Fruit fly (Drosophila melanogaster) whole organism, embryonic: ENCODE results near the gene Trf4-2.

Source experiments
- Ada2b ChIP-seq: fragments of 200-800 bp; sonication (Bioruptor generic); IDR thresholded peaks from 2 replicates; pipeline ENCODE4 v1.3.6; 2022; ENCODE audit warnings: missing biosample characterization, missing genetic modification characterization
- Adf1 ChIP-seq: fragments of 200-800 bp; sonication (Bioruptor generic); IDR thresholded peaks from 2 replicates; pipeline ENCODE4 v1.3.6; 2022; ENCODE audit warnings: missing biosample characterization, missing genetic modification characterization
- Awh ChIP-seq: fragments of 200-800 bp; sonication (Bioruptor generic); IDR thresholded peaks from 2 replicates; pipeline ENCODE4, ENCODE4 v1.3.6; 2022; ENCODE audit warnings: missing biosample characterization, missing genetic modification characterization
- B-H2 ChIP-seq: fragments of 200-800 bp; sonication (Bioruptor generic); optimal IDR thresholded peaks from 2 replicates; lab custom pipeline; 2018; ENCODE audit warnings: missing biosample characterization, mild to moderate bottlenecking, missing genetic modification characterization
- CG10979 ChIP-seq: fragments of 200-800 bp; sonication (Bioruptor generic); optimal IDR thresholded peaks from 2 replicates; lab custom pipeline; 2018; ENCODE audit warnings: missing biosample characterization, mild to moderate bottlenecking, missing genetic modification characterization, moderate library complexity
- CG12071 ChIP-seq: fragments of 200-800 bp; sonication (Bioruptor generic); optimal IDR thresholded peaks from 3 replicates; lab custom pipeline; 2018; ENCODE audit warnings: missing biosample characterization, mild to moderate bottlenecking, missing genetic modification characterization
- CG12659 ChIP-seq: fragments of 200-800 bp; sonication (Bioruptor generic); optimal IDR thresholded peaks from 3 replicates; lab custom pipeline; 2017; ENCODE audit warnings: mild to moderate bottlenecking, missing biosample characterization, missing genetic modification reagents, missing genetic modification characterization
- CG12942 ChIP-seq: fragments of 200-800 bp; sonication (Bioruptor generic); optimal IDR thresholded peaks from 3 replicates; lab custom pipeline; 2016; ENCODE audit warnings: missing biosample characterization, missing genetic modification characterization
- CG13424 ChIP-seq: fragments of 200-800 bp; sonication (Bioruptor generic); optimal IDR thresholded peaks from 2 replicates; lab custom pipeline; 2019; ENCODE audit warnings: missing biosample characterization, mild to moderate bottlenecking, missing genetic modification characterization, moderate library complexity
- CG13775 ChIP-seq: fragments of 200-800 bp; sonication (Bioruptor generic); optimal IDR thresholded peaks from 3 replicates; lab custom pipeline; 2017; ENCODE audit warnings: missing biosample characterization, mild to moderate bottlenecking, missing genetic modification characterization
- CG13894 ChIP-seq: fragments of 200-800 bp; sonication (Bioruptor generic); optimal IDR thresholded peaks from 3 replicates; lab custom pipeline; 2018; ENCODE audit warnings: missing biosample characterization, mild to moderate bottlenecking, missing genetic modification characterization, moderate library complexity
- CG15011 ChIP-seq: fragments of 200-800 bp; sonication (Bioruptor generic); optimal IDR thresholded peaks from 3 replicates; lab custom pipeline; 2018; ENCODE audit warnings: missing biosample characterization, mild to moderate bottlenecking, missing genetic modification characterization
- CG1602 ChIP-seq: fragments of 200-800 bp; sonication (Bioruptor generic); optimal IDR thresholded peaks from 3 replicates; lab custom pipeline; 2016; ENCODE audit warnings: missing biosample characterization, missing genetic modification characterization
- CG1647 ChIP-seq: fragments of 200-800 bp; sonication (Bioruptor generic); optimal IDR thresholded peaks from 3 replicates; lab custom pipeline; 2016; ENCODE audit warnings: missing biosample characterization, missing genetic modification characterization
- CG17186 ChIP-seq: fragments of 200-800 bp; sonication (Bioruptor generic); optimal IDR thresholded peaks from 3 replicates; lab custom pipeline; 2017; ENCODE audit warnings: missing biosample characterization, missing genetic modification reagents, missing genetic modification characterization
- CG17328 ChIP-seq: fragments of 200-800 bp; sonication (Bioruptor generic); IDR thresholded peaks from 2 replicates; pipeline ENCODE4 v1.3.6; 2022; ENCODE audit warnings: missing biosample characterization, missing genetic modification characterization
- CG17359 ChIP-seq: fragments of 200-800 bp; sonication (Bioruptor generic); optimal IDR thresholded peaks from 3 replicates; lab custom pipeline; 2018; ENCODE audit warnings: missing biosample characterization, mild to moderate bottlenecking, missing genetic modification characterization, moderate library complexity
- CG17912 ChIP-seq: fragments of 200-800 bp; sonication (Bioruptor generic); optimal IDR thresholded peaks from 2 replicates; lab custom pipeline; 2018; ENCODE audit warnings: missing biosample characterization, mild to moderate bottlenecking, missing genetic modification characterization
- CG2120 ChIP-seq: fragments of 200-800 bp; sonication (Bioruptor generic); optimal IDR thresholded peaks from 3 replicates; lab custom pipeline; 2016; ENCODE audit warnings: missing biosample characterization, missing genetic modification characterization
- CG31388 ChIP-seq: fragments of 200-800 bp; sonication (Bioruptor generic); optimal IDR thresholded peaks from 2 replicates; lab custom pipeline; 2016; ENCODE audit warnings: missing biosample characterization, missing genetic modification characterization
- CG3726 ChIP-seq: fragments of 200-800 bp; sonication (Bioruptor generic); IDR thresholded peaks from 3 replicates; pipeline ENCODE4, ENCODE4 v1.3.6; 2022; ENCODE audit warnings: missing biosample characterization, missing genetic modification characterization
- CG4617 ChIP-seq: fragments of 200-800 bp; sonication (Bioruptor generic); optimal IDR thresholded peaks from 3 replicates; lab custom pipeline; 2016; ENCODE audit warnings: missing biosample characterization, missing genetic modification characterization, borderline replicate concordance
- CG6654 ChIP-seq: fragments of 200-800 bp; sonication (Bioruptor generic); optimal IDR thresholded peaks from 2 replicates; lab custom pipeline; 2017; ENCODE audit warnings: missing biosample characterization, mild to moderate bottlenecking, missing genetic modification characterization
- CG7556 ChIP-seq: fragments of 200-800 bp; sonication (Bioruptor generic); optimal IDR thresholded peaks from 2 replicates; lab custom pipeline; 2017; ENCODE audit warnings: missing biosample characterization, mild to moderate bottlenecking, missing genetic modification characterization
- CG8089 ChIP-seq: fragments of 200-800 bp; sonication (Bioruptor generic); optimal IDR thresholded peaks from 3 replicates; lab custom pipeline; 2016; ENCODE audit warnings: missing biosample characterization, missing genetic modification characterization
- CG8478 ChIP-seq: fragments of >200 bp; optimal IDR thresholded peaks from 2 replicates; lab custom pipeline; 2018
- Chrac-16 ChIP-seq: fragments of 200-800 bp; sonication (Bioruptor generic); optimal IDR thresholded peaks from 3 replicates; lab custom pipeline; 2016; ENCODE audit warnings: missing biosample characterization, missing genetic modification characterization
- Dip2 ChIP-seq: fragments of 200-800 bp; sonication (Bioruptor generic); IDR thresholded peaks from 2 replicates; pipeline ENCODE4 v1.3.6; 2022; ENCODE audit warnings: missing biosample characterization, missing genetic modification characterization
- E2f2 ChIP-seq: fragments of 200-800 bp; sonication (Bioruptor generic); IDR thresholded peaks from 2 replicates; pipeline ENCODE4 v1.3.6; 2022; ENCODE audit warnings: missing biosample characterization, missing genetic modification characterization
- Ets97D ChIP-seq: fragments of 200-800 bp; sonication (Bioruptor generic); optimal IDR thresholded peaks from 3 replicates; lab custom pipeline; 2016; ENCODE audit warnings: missing biosample characterization, missing genetic modification characterization
- GATAe ChIP-seq: fragments of 200-800 bp; sonication (Bioruptor generic); conservative IDR thresholded peaks from 2 replicates; pipeline ENCODE4 v1.3.6; 2022; ENCODE audit warnings: missing biosample characterization, missing genetic modification characterization
- MBD-R2 ChIP-seq: fragments of 200-800 bp; sonication (Bioruptor generic); IDR thresholded peaks from 2 replicates; pipeline ENCODE4 v1.3.6; 2022; ENCODE audit warnings: missing biosample characterization, missing genetic modification characterization
- PHDP ChIP-seq: fragments of 200-800 bp; sonication (Bioruptor generic); optimal IDR thresholded peaks from 3 replicates; lab custom pipeline; 2018; ENCODE audit warnings: missing biosample characterization, mild to moderate bottlenecking, missing genetic modification characterization, moderate library complexity
- Ptx1 ChIP-seq: fragments of 200-800 bp; sonication (Bioruptor generic); IDR thresholded peaks from 2 replicates; pipeline ENCODE4 v1.3.6; 2022; ENCODE audit warnings: missing biosample characterization, missing genetic modification characterization
- dan ChIP-seq: fragments of 200-800 bp; sonication (Bioruptor generic); IDR thresholded peaks from 2 replicates; pipeline ENCODE4 v1.3.6; 2022; ENCODE audit warnings: missing biosample characterization, missing genetic modification characterization
- eve ChIP-seq, 2 experiments: fragments of >200 bp; optimal IDR thresholded peaks; 2 replicates each; lab custom pipeline; 2017; ENCODE audit warnings: missing biosample characterization in 2 of 2, missing genetic modification characterization in 2 of 2
- ftz-f1 ChIP-seq: fragments of 200-800 bp; sonication (Bioruptor generic); optimal IDR thresholded peaks from 2 replicates; lab custom pipeline; 2016; ENCODE audit warnings: missing biosample characterization, missing genetic modification characterization
- gce ChIP-seq: fragments of 200-800 bp; sonication (Bioruptor generic); IDR thresholded peaks from 3 replicates; pipeline ENCODE4 v1.3.6; 2022; ENCODE audit warnings: missing biosample characterization, missing genetic modification characterization
- gfzf ChIP-seq: fragments of 200-800 bp; sonication (Bioruptor generic); optimal IDR thresholded peaks from 2 replicates; lab custom pipeline; 2016; ENCODE audit warnings: missing biosample characterization, mild to moderate bottlenecking, missing genetic modification characterization, moderate library complexity
- nerfin-1 ChIP-seq: fragments of 200-800 bp; sonication (Bioruptor generic); optimal IDR thresholded peaks from 3 replicates; lab custom pipeline; 2019; ENCODE audit warnings: missing biosample characterization, mild to moderate bottlenecking, missing genetic modification characterization, moderate library complexity
- nerfin-2 ChIP-seq: fragments of 200-800 bp; sonication (Bioruptor generic); IDR thresholded peaks from 2 replicates; pipeline ENCODE4 v1.3.6; 2022; ENCODE audit warnings: missing biosample characterization, missing genetic modification characterization; ENCODE audit not compliant: partially characterized antibody
- pzg ChIP-seq: fragments of 200-800 bp; sonication (Bioruptor generic); optimal IDR thresholded peaks from 3 replicates; lab custom pipeline; 2018; ENCODE audit warnings: missing biosample characterization, mild to moderate bottlenecking, missing genetic modification characterization, moderate library complexity
- ranshi ChIP-seq: fragments of 200-800 bp; sonication (Bioruptor generic); IDR thresholded peaks from 2 replicates; pipeline ENCODE4 v1.3.6; 2022; ENCODE audit warnings: missing biosample characterization, missing genetic modification characterization
- rib ChIP-seq: fragments of 200-800 bp; sonication (Bioruptor generic); IDR thresholded peaks from 2 replicates; pipeline ENCODE4 v1.3.6; 2022; ENCODE audit warnings: missing biosample characterization, missing genetic modification characterization
- scrt ChIP-seq: fragments of 200-800 bp; sonication (Bioruptor generic); optimal IDR thresholded peaks from 2 replicates; lab custom pipeline; 2018; ENCODE audit warnings: missing biosample characterization, mild to moderate bottlenecking, missing genetic modification characterization, moderate library complexity
- shn ChIP-seq: fragments of 200-800 bp; sonication (Bioruptor generic); optimal IDR thresholded peaks from 3 replicates; lab custom pipeline; 2016; ENCODE audit warnings: missing biosample characterization, missing genetic modification characterization
- sim ChIP-seq: fragments of 200-800 bp; sonication (Bioruptor generic); IDR thresholded peaks from 2 replicates; pipeline ENCODE4 v1.3.6; 2022; ENCODE audit warnings: missing biosample characterization, missing genetic modification characterization
- slbo ChIP-seq: fragments of 200-800 bp; sonication (Bioruptor generic); IDR thresholded peaks from 2 replicates; pipeline ENCODE4 v1.3.6; 2022; ENCODE audit warnings: missing biosample characterization, missing genetic modification characterization
- sr ChIP-seq: fragments of 200-800 bp; sonication (Bioruptor generic); IDR thresholded peaks from 3 replicates; pipeline ENCODE4 v1.3.6; 2022; ENCODE audit warnings: missing biosample characterization, missing genetic modification characterization
- tgo ChIP-seq: fragments of 200-800 bp; sonication (Bioruptor generic); IDR thresholded peaks from 3 replicates; pipeline ENCODE4 v1.3.6; 2022; ENCODE audit warnings: missing biosample characterization, missing genetic modification characterization
- vvl ChIP-seq: fragments of 200-800 bp; sonication (Bioruptor generic); IDR thresholded peaks from 2 replicates; pipeline ENCODE4 v1.3.6; 2022; ENCODE audit warnings: missing biosample characterization, missing genetic modification characterization
- zen ChIP-seq: fragments of 200-800 bp; sonication (Bioruptor generic); optimal IDR thresholded peaks from 3 replicates; lab custom pipeline; 2018; ENCODE audit warnings: missing biosample characterization, mild to moderate bottlenecking, missing genetic modification characterization, moderate library complexity

The Trf4-2 gene

DNA sequence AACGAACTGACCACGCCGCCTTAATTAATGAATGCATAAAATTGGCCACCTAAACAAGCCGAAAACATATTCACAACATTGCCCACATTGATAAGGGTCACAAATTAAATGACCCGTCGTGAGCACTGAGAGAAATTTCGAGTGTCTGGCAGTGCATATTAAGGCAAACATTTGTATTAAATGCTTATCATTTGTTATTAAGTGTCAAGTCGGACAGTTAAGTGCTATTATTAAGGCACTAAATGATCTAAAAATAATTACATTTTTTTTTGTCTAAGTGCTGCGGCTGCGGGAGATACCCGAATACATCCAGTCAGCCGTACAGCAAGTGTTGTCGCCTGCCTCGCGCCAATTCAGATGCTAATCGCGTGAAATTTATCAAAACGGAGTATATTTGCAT is 37.5 kb downstream of the Trf4-2 start (continued):
- TF ChIP-seq CG17912 (GFP tag; lab: Kevin White, UChicago) = no peak
- peak; percentile 69 for TF ChIP-seq ranshi (GFP tag; lab: Robert Waterston, UW)
- no peak for TF ChIP-seq CG7556 (GFP tag; lab: Kevin White, UChicago)
- no peak for TF ChIP-seq nerfin-1 (tag; lab: Kevin White, UChicago)
- TF ChIP-seq CG10979 = peak; percentile 40
- peak; percentile 71; the same call in 1 of the 3 replicates for TF ChIP-seq CG3726 (GFP tag; lab: Robert Waterston, UW)
- no peak for TF ChIP-seq gce (GFP tag; lab: Robert Waterston, UW)
- TF ChIP-seq sr (GFP tag; lab: Robert Waterston, UW) = no peak
- no peak for TF ChIP-seq CG6654 (GFP tag; lab: Kevin White, UChicago)
- TF ChIP-seq Chrac-16 = peak; percentile 26
- TF ChIP-seq CG15011 = no peak
- TF ChIP-seq GATAe (GFP tag; lab: Robert Waterston, UW) = no peak
- peak; percentile 63 for TF ChIP-seq CG12071
- TF ChIP-seq eve (GFP tag; optimal IDR thresholded peaks at IDR 0.05; lab: Kevin White, UChicago) = peak in 1 of 2 experiments; percentile 55
- no peak for TF ChIP-seq nerfin-2 (GFP tag; lab: Robert Waterston, UW)
- peak; percentile 53 for TF ChIP-seq CG1602
- TF ChIP-seq B-H2 (GFP tag; lab: Kevin White, UChicago) = no peak
- TF ChIP-seq PHDP = no peak
- TF ChIP-seq Dip2 = no peak
- peak; percentile 40; the same call in 1 of the 2 replicates for TF ChIP-seq E2f2
- no peak for TF ChIP-seq CG8478 (lab: Kevin White, UChicago)
- TF ChIP-seq CG1647 (GFP tag; lab: Kevin White, UChicago) = peak; percentile 31
- peak; percentile 57 for TF ChIP-seq Ada2b (GFP tag; lab: Robert Waterston, UW)
- TF ChIP-seq rib (GFP tag; lab: Robert Waterston, UW) = 0 out of 2 replicates have a peak, but pooled peaks have one; percentile 15
- peak; percentile 76 for TF ChIP-seq CG2120 (GFP tag; lab: Kevin White, UChicago)
- TF ChIP-seq slbo = peak; percentile 75
- TF ChIP-seq gfzf (GFP tag; lab: Kevin White, UChicago) = no peak
- peak; percentile 59 for TF ChIP-seq CG12942 (GFP tag; lab: Kevin White, UChicago)
- peak; percentile 80 for TF ChIP-seq CG17359 (tag; lab: Kevin White, UChicago)
- no peak for TF ChIP-seq CG31388 (GFP tag; lab: Kevin White, UChicago)
- TF ChIP-seq pzg (GFP tag; lab: Kevin White, UChicago) = no peak
- TF ChIP-seq CG12659 = peak; percentile 43
- TF ChIP-seq ftz-f1 (GFP tag; lab: Kevin White, UChicago) = no peak
- TF ChIP-seq zen (tag; lab: Kevin White, UChicago) = no peak
- peak; percentile 1 for TF ChIP-seq CG13775 (GFP tag; lab: Kevin White, UChicago)
- TF ChIP-seq scrt (GFP tag; lab: Kevin White, UChicago) = peak; percentile 54
- TF ChIP-seq CG17186 (GFP tag; lab: Kevin White, UChicago) = no peak
- no peak for TF ChIP-seq Adf1
- peak; percentile 18 for TF ChIP-seq CG4617 (GFP tag; lab: Kevin White, UChicago)
- TF ChIP-seq MBD-R2 (GFP tag; lab: Robert Waterston, UW) = peak; percentile 40; the same call in 1 of the 2 replicates
- peak; percentile 81 for TF ChIP-seq Ptx1
- TF ChIP-seq CG13424 (tag; lab: Kevin White, UChicago) = peak; percentile 57
- TF ChIP-seq Ets97D (GFP tag; lab: Kevin White, UChicago) = peak; percentile 9
- TF ChIP-seq sim = no peak
- TF ChIP-seq CG8089 (GFP tag; lab: Kevin White, UChicago) = no peak
- peak; percentile 61 for TF ChIP-seq Awh (GFP tag; lab: Robert Waterston, UW)
- TF ChIP-seq CG13894 = no peak
- peak; percentile 70 for TF ChIP-seq tgo (GFP tag; lab: Robert Waterston, UW)
- TF ChIP-seq CG17328 (GFP tag; lab: Robert Waterston, UW) = peak; percentile 75
- no peak for TF ChIP-seq dan (GFP tag; lab: Robert Waterston, UW)
- TF ChIP-seq vvl (GFP tag; lab: Robert Waterston, UW) = peak; percentile 87; the same call in 1 of the 2 replicates
- TF ChIP-seq shn (GFP tag; lab: Kevin White, UChicago) = peak; percentile 14
